Fruit fly (Drosophila melanogaster) whole organism, embryonic: ENCODE data around the gene Iyd.
"Not testable (repeated sequence)": the region's sequence is repeated elsewhere in the genome, so short reads cannot be mapped to it uniquely, and the experiment has no call there.

Experiments
- CG14710 ChIP-seq: fragments of 200-800 bp; sonication (Bioruptor generic); optimal IDR thresholded peaks from 3 replicates; lab custom pipeline; 2019; ENCODE audit warnings: missing biosample characterization, mild to moderate bottlenecking, missing genetic modification characterization, moderate library complexity
- H15 ChIP-seq: fragments of 200-800 bp; sonication (Bioruptor generic); IDR thresholded peaks from 3 replicates; pipeline ENCODE4 v1.3.6; 2022; ENCODE audit warnings: missing biosample characterization, missing genetic modification characterization
- Hmx ChIP-seq: fragments of 200-800 bp; sonication (Bioruptor generic); optimal IDR thresholded peaks from 2 replicates; lab custom pipeline; 2016; ENCODE audit warnings: missing biosample characterization, missing genetic modification characterization
- aop ChIP-seq: fragments of 200-800 bp; sonication (Bioruptor generic); IDR thresholded peaks from 2 replicates; pipeline ENCODE4 v1.3.6; 2022; ENCODE audit warnings: missing biosample characterization, missing genetic modification characterization
- en ChIP-seq: fragments of 200-800 bp; sonication (Bioruptor generic); optimal IDR thresholded peaks from 2 replicates; lab custom pipeline; 2016; ENCODE audit warnings: missing biosample characterization, missing genetic modification characterization
- ham ChIP-seq: fragments of 200-800 bp; sonication (Bioruptor generic); IDR thresholded peaks from 2 replicates; pipeline ENCODE4 v1.3.6; 2022; ENCODE audit warnings: missing biosample characterization, missing genetic modification characterization
- ro ChIP-seq: fragments of 200-800 bp; sonication (Bioruptor generic); IDR thresholded peaks from 2 replicates; pipeline ENCODE4 v1.3.6; 2022; ENCODE audit warnings: missing biosample characterization, missing genetic modification characterization

dm6 chr3L:11132055-11132454 lies 36.0 kb upstream of the Iyd start, which contains the start of gene CG32074:
- not testable (repeated sequence) for TF ChIP-seq ham; aop (GFP tag; lab: Robert Waterston, UW); H15 (GFP tag; lab: Robert Waterston, UW); ro; en (GFP tag; lab: Kevin White, UChicago); CG14710 (tag; lab: Kevin White, UChicago); Hmx
